Fruit fly (Drosophila melanogaster) whole organism, larva: ENCODE measurements around the gene Doa.

ENCODE experiments used
- noc ChIP-seq: fragments of 200-800 bp; sonication (Bioruptor generic); optimal IDR thresholded peaks from 3 replicates; lab custom pipeline; 2019; ENCODE audit warnings: missing biosample characterization, mild to moderate bottlenecking, missing genetic modification characterization, moderate library complexity

Doa gene

DNA sequence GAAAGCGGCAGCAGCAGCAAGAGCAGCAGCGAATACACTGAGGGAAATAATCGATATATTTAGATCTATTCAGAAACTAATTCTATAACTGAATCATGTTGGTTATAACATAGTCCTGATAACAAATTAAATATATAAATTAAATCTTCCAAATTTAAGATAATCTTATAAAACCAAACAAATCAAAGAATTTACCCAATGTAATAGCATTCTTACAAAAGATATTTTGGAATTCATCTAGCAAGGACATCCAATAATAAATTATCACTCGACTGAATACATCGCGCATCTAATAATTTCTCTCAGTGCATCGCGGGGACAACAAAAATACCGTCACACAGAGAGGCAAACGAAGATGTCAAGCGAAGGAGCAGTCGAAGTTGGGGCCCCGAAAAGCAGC, 71.2 kb downstream of the Doa start:
- TF ChIP-seq noc (tag; lab: Kevin White, UChicago) = no peak

DNA sequence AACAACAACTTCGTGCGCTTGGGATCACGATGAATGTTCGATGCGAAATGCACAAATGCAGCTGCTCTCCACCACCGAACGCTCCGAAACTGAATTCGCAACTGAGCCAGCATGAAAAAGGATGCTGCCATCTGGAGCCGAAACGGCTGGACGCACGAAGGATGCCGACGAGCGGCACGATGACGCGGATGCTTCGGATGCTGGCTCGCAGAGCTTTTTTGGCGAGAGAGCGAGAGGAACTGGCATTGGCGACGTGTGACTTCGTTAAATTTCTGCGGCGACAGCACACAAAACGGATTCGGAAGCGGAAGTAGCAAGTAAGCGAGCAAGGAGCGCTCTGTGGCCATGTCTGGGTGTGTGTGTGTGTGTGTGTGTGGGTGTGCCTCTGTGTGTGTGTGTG, 82.4 kb downstream of the Doa start, which contains the start of gene DIP-gamma:
Gene DIP-gamma (minus strand): TSS at position 107 of the 400 bp plus-strand sequence.
- no peak for TF ChIP-seq noc (tag; lab: Kevin White, UChicago)
